Fruit fly (Drosophila melanogaster) whole organism, embryonic: Measurements from ENCODE around the gene CG4382.

ENCODE experiments used
- CG10147 ChIP-seq: fragments of 200-800 bp; sonication (Bioruptor generic); optimal IDR thresholded peaks from 2 replicates; lab custom pipeline; 2019; ENCODE audit warnings: missing biosample characterization, mild to moderate bottlenecking, missing genetic modification characterization, moderate library complexity
- CG10209 ChIP-seq: fragments of 200-800 bp; sonication (Bioruptor generic); optimal IDR thresholded peaks from 3 replicates; lab custom pipeline; 2017; ENCODE audit warnings: missing biosample characterization, mild to moderate bottlenecking, missing genetic modification characterization, missing genetic modification reagents
- CG10321 ChIP-seq: fragments of 200-800 bp; sonication (Bioruptor generic); IDR thresholded peaks from 2 replicates; pipeline ENCODE4 v1.3.6; 2022; ENCODE audit warnings: missing biosample characterization, missing genetic modification characterization
- CG10979 ChIP-seq: fragments of 200-800 bp; sonication (Bioruptor generic); optimal IDR thresholded peaks from 2 replicates; lab custom pipeline; 2018; ENCODE audit warnings: missing biosample characterization, mild to moderate bottlenecking, missing genetic modification characterization, moderate library complexity
- CG11398 ChIP-seq: fragments of 200-800 bp; sonication (Bioruptor generic); optimal IDR thresholded peaks from 2 replicates; lab custom pipeline; 2016; ENCODE audit warnings: missing biosample characterization, missing genetic modification characterization
- CG11723 ChIP-seq: fragments of 200-800 bp; sonication (Bioruptor generic); optimal IDR thresholded peaks from 2 replicates; lab custom pipeline; 2017; ENCODE audit warnings: missing biosample characterization, mild to moderate bottlenecking, missing genetic modification characterization
- CG12104 ChIP-seq: fragments of 200-800 bp; sonication (Bioruptor generic); optimal IDR thresholded peaks from 3 replicates; lab custom pipeline; 2016; ENCODE audit warnings: missing biosample characterization, missing genetic modification characterization
- CG13296 ChIP-seq: fragments of 200-800 bp; sonication (Bioruptor generic); optimal IDR thresholded peaks from 3 replicates; lab custom pipeline; 2018; ENCODE audit warnings: missing biosample characterization, mild to moderate bottlenecking, missing genetic modification characterization
- CG15269 ChIP-seq: fragments of 200-800 bp; sonication (Bioruptor generic); optimal IDR thresholded peaks from 2 replicates; lab custom pipeline; 2018; ENCODE audit warnings: missing biosample characterization, mild to moderate bottlenecking, missing genetic modification characterization, moderate library complexity
- CG17385 ChIP-seq: fragments of 200-800 bp; sonication (Bioruptor generic); optimal IDR thresholded peaks from 3 replicates; lab custom pipeline; 2018; ENCODE audit warnings: missing biosample characterization, mild to moderate bottlenecking, missing genetic modification characterization
- CG2120 ChIP-seq: fragments of 200-800 bp; sonication (Bioruptor generic); optimal IDR thresholded peaks from 3 replicates; lab custom pipeline; 2016; ENCODE audit warnings: missing biosample characterization, missing genetic modification characterization
- CG3065 ChIP-seq: fragments of 200-800 bp; sonication (Bioruptor generic); optimal IDR thresholded peaks from 2 replicates; lab custom pipeline; 2016; ENCODE audit warnings: missing biosample characterization, missing genetic modification characterization
- CG32532 ChIP-seq: fragments of 200-800 bp; sonication (Bioruptor generic); IDR thresholded peaks from 2 replicates; pipeline ENCODE4 v1.3.6; 2022; ENCODE audit warnings: missing biosample characterization, missing genetic modification characterization
- CG43689 ChIP-seq: fragments of 200-800 bp; sonication (Bioruptor generic); IDR thresholded peaks from 2 replicates; pipeline ENCODE4 v1.3.6; 2022; ENCODE audit warnings: missing biosample characterization, missing genetic modification characterization
- CG4617 ChIP-seq: fragments of 200-800 bp; sonication (Bioruptor generic); optimal IDR thresholded peaks from 3 replicates; lab custom pipeline; 2016; ENCODE audit warnings: missing biosample characterization, missing genetic modification characterization, borderline replicate concordance
- CG7839 ChIP-seq: fragments of 200-800 bp; sonication (Bioruptor generic); optimal IDR thresholded peaks from 3 replicates; lab custom pipeline; 2018; ENCODE audit warnings: missing biosample characterization, mild to moderate bottlenecking, missing genetic modification characterization, moderate library complexity
- CG8089 ChIP-seq: fragments of 200-800 bp; sonication (Bioruptor generic); optimal IDR thresholded peaks from 3 replicates; lab custom pipeline; 2016; ENCODE audit warnings: missing biosample characterization, missing genetic modification characterization
- CG8924 ChIP-seq: fragments of 200-800 bp; optimal IDR thresholded peaks from 3 replicates; lab custom pipeline; 2019; ENCODE audit warnings: missing biosample characterization, mild to moderate bottlenecking, missing genetic modification characterization, moderate library complexity
- CoRest ChIP-seq: fragments of 200-800 bp; sonication (Bioruptor generic); optimal IDR thresholded peaks from 3 replicates; lab custom pipeline; 2018; ENCODE audit warnings: missing biosample characterization, mild to moderate bottlenecking, missing genetic modification characterization, moderate library complexity
- Dfd ChIP-seq, 2 experiments: fragments of >200 bp; optimal IDR thresholded peaks; 2 replicates each; lab custom pipeline; 2017; ENCODE audit warnings: missing biosample characterization in 2 of 2, missing genetic modification characterization in 2 of 2
- E2f1 ChIP-seq: fragments of 200-800 bp; sonication (Bioruptor generic); IDR thresholded peaks from 2 replicates; pipeline ENCODE4 v1.3.6; 2022; ENCODE audit warnings: missing biosample characterization, missing genetic modification characterization
- HLH54F ChIP-seq: fragments of 200-800 bp; sonication (Bioruptor generic); optimal IDR thresholded peaks from 3 replicates; lab custom pipeline; 2016; ENCODE audit warnings: missing biosample characterization, missing genetic modification characterization
- HmgD ChIP-seq: fragments of 200-800 bp; sonication (Bioruptor generic); optimal IDR thresholded peaks from 3 replicates; lab custom pipeline; 2016; ENCODE audit warnings: missing biosample characterization, missing genetic modification characterization
- Hmr ChIP-seq: fragments of 200-800 bp; sonication (Bioruptor generic); optimal IDR thresholded peaks from 3 replicates; lab custom pipeline; 2017; ENCODE audit warnings: mild to moderate bottlenecking, missing biosample characterization, missing genetic modification reagents, missing genetic modification characterization
- Jarid2 ChIP-seq: fragments of 200-800 bp; sonication (Bioruptor generic); optimal IDR thresholded peaks from 3 replicates; lab custom pipeline; 2017; ENCODE audit warnings: mild to moderate bottlenecking, missing biosample characterization, missing genetic modification reagents, missing genetic modification characterization
- Max ChIP-seq: fragments of 200-800 bp; sonication (Bioruptor generic); optimal IDR thresholded peaks from 2 replicates; lab custom pipeline; 2016; ENCODE audit warnings: missing biosample characterization, mild to moderate bottlenecking, missing genetic modification characterization
- Nf-YB ChIP-seq: fragments of 200-800 bp; sonication (Bioruptor generic); optimal IDR thresholded peaks from 3 replicates; lab custom pipeline; 2019; ENCODE audit warnings: missing biosample characterization, mild to moderate bottlenecking, missing genetic modification characterization, moderate library complexity
- Rfx ChIP-seq: fragments of 200-800 bp; sonication (Bioruptor generic); IDR thresholded peaks from 2 replicates; pipeline ENCODE4 v1.3.6; 2022; ENCODE audit warnings: missing biosample characterization, missing genetic modification characterization
- Rx ChIP-seq: fragments of 200-800 bp; sonication (Bioruptor generic); IDR thresholded peaks from 2 replicates; pipeline ENCODE4 v1.3.6; 2022; ENCODE audit warnings: missing biosample characterization, missing genetic modification characterization
- Six4 ChIP-seq: fragments of 200-800 bp; sonication (Bioruptor generic); optimal IDR thresholded peaks from 2 replicates; lab custom pipeline; 2016; ENCODE audit warnings: missing biosample characterization, missing genetic modification characterization
- bigmax ChIP-seq: fragments of 200-800 bp; sonication (Bioruptor generic); optimal IDR thresholded peaks from 2 replicates; lab custom pipeline; 2018; ENCODE audit warnings: missing biosample characterization, mild to moderate bottlenecking, missing genetic modification characterization
- emc ChIP-seq: fragments of 200-800 bp; sonication (Bioruptor generic); optimal IDR thresholded peaks from 2 replicates; lab custom pipeline; 2016; ENCODE audit warnings: missing biosample characterization, missing genetic modification characterization
- eyg ChIP-seq: fragments of 200-800 bp; sonication (Bioruptor generic); optimal IDR thresholded peaks from 3 replicates; lab custom pipeline; 2016; ENCODE audit warnings: missing biosample characterization, missing genetic modification characterization
- fd64A ChIP-seq: fragments of 200-800 bp; sonication (Bioruptor generic); optimal IDR thresholded peaks from 3 replicates; lab custom pipeline; 2018; ENCODE audit warnings: missing biosample characterization, mild to moderate bottlenecking, missing genetic modification characterization
- gem ChIP-seq: fragments of 200-800 bp; sonication (Bioruptor generic); optimal IDR thresholded peaks from 2 replicates; lab custom pipeline; 2019; ENCODE audit warnings: missing biosample characterization, mild to moderate bottlenecking, missing genetic modification characterization, moderate library complexity
- jigr1 ChIP-seq: fragments of 200-800 bp; sonication (Bioruptor generic); IDR thresholded peaks from 3 replicates; pipeline ENCODE4 v1.3.6; 2022; ENCODE audit warnings: missing biosample characterization, missing genetic modification characterization
- lmd ChIP-seq: fragments of 200-800 bp; sonication (Bioruptor generic); IDR thresholded peaks from 2 replicates; pipeline ENCODE4 v1.3.6; 2022; ENCODE audit warnings: missing biosample characterization, missing genetic modification characterization
- nmo ChIP-seq: fragments of 200-800 bp; sonication (Bioruptor generic); optimal IDR thresholded peaks from 2 replicates; lab custom pipeline; 2018; ENCODE audit warnings: missing biosample characterization, mild to moderate bottlenecking, missing genetic modification characterization, moderate library complexity
- p53 ChIP-seq: fragments of 200-800 bp; sonication (Bioruptor generic); optimal IDR thresholded peaks from 2 replicates; lab custom pipeline; 2016; ENCODE audit warnings: missing biosample characterization, missing genetic modification characterization
- pnt ChIP-seq: fragments of 200-800 bp; sonication (Bioruptor generic); optimal IDR thresholded peaks from 3 replicates; lab custom pipeline; 2016; ENCODE audit warnings: missing biosample characterization, missing genetic modification characterization
- run ChIP-seq: fragments of 200-800 bp; sonication (Bioruptor generic); optimal IDR thresholded peaks from 3 replicates; lab custom pipeline; 2018; ENCODE audit warnings: missing biosample characterization, mild to moderate bottlenecking, missing genetic modification characterization
- schlank ChIP-seq: fragments of 200-800 bp; sonication (Bioruptor generic); optimal IDR thresholded peaks from 2 replicates; lab custom pipeline; 2018; ENCODE audit warnings: missing biosample characterization, mild to moderate bottlenecking, missing genetic modification characterization
- sens-2 ChIP-seq: fragments of 200-800 bp; sonication (Bioruptor generic); IDR thresholded peaks from 2 replicates; pipeline ENCODE4 v1.3.6; 2022; ENCODE audit warnings: missing biosample characterization, missing genetic modification characterization
- sr ChIP-seq: fragments of 200-800 bp; sonication (Bioruptor generic); IDR thresholded peaks from 3 replicates; pipeline ENCODE4 v1.3.6; 2022; ENCODE audit warnings: missing biosample characterization, missing genetic modification characterization
- tup ChIP-seq: fragments of 200-800 bp; sonication (Bioruptor generic); optimal IDR thresholded peaks from 2 replicates; lab custom pipeline; 2016; ENCODE audit warnings: missing biosample characterization, mild to moderate bottlenecking, missing genetic modification characterization, moderate library complexity
- unc-4 ChIP-seq: fragments of 200-800 bp; sonication (Bioruptor generic); IDR thresholded peaks from 2 replicates; pipeline ENCODE4 v1.3.6; 2022; ENCODE audit warnings: missing biosample characterization, missing genetic modification characterization; ENCODE audit not compliant: partially characterized antibody
- vvl ChIP-seq: fragments of 200-800 bp; sonication (Bioruptor generic); IDR thresholded peaks from 2 replicates; pipeline ENCODE4 v1.3.6; 2022; ENCODE audit warnings: missing biosample characterization, missing genetic modification characterization
- zfh1 ChIP-seq: fragments of 200-800 bp; sonication (Bioruptor generic); IDR thresholded peaks from 3 replicates; pipeline ENCODE4 v1.3.6; 2022; ENCODE audit warnings: missing biosample characterization, missing genetic modification characterization

Gene CG4382

dm6 chr2L:9569588-9570434, 30.9 kb downstream of the CG4382 start (continued):
- TF ChIP-seq CG10321 (GFP tag; lab: Robert Waterston, UW) (no peak; the same call in 1 of the 2 replicates), gem (peak; percentile 98), Jarid2 (GFP tag; lab: Kevin White, UChicago) (peak; percentile 87), CG15269 (tag; lab: Kevin White, UChicago) (peak; percentile 98), CG10979 (peak; percentile 96), Max (GFP tag; lab: Kevin White, UChicago) (peak; percentile 98), pnt (peak; percentile 58), CG12104 (peak; percentile 97), unc-4 (GFP tag; lab: Robert Waterston, UW) (no peak; the same call in 1 of the 2 replicates), sr (peak; percentile 18; the same call in 1 of the 3 replicates), Rfx (GFP tag; lab: Robert Waterston, UW) (peak; percentile 92), Hmr (GFP tag; lab: Kevin White, UChicago) (peak; percentile 98), CoRest (peak; percentile 98), HmgD (GFP tag; lab: Kevin White, UChicago) (no peak), CG10209 (peak; percentile 98), CG8924 (tag; lab: Kevin White, UChicago) (peak; percentile 98), CG2120 (GFP tag; lab: Kevin White, UChicago) (peak; percentile 95), CG11398 (GFP tag; lab: Kevin White, UChicago) (peak; percentile 38), CG11723 (peak; percentile 93), p53 (GFP tag; lab: Kevin White, UChicago) (peak; percentile 39), vvl (GFP tag; lab: Robert Waterston, UW) (peak; percentile 92), Six4 (GFP tag; lab: Kevin White, UChicago) (peak; percentile 95), jigr1 (GFP tag; lab: Robert Waterston, UW) (peak; percentile 86; the same call in 2 of the 3 replicates), fd64A (GFP tag; lab: Kevin White, UChicago) (no peak), lmd (GFP tag; lab: Robert Waterston, UW) (peak; percentile 93), CG13296 (GFP tag; lab: Kevin White, UChicago) (peak; percentile 98), tup (peak; percentile 82), Nf-YB (GFP tag; lab: Kevin White, UChicago) (peak; percentile 87), Dfd (GFP tag; optimal IDR thresholded peaks at IDR 0.05; lab: Kevin White, UChicago) (peak in 1 of 2 experiments; percentile 89), schlank (peak; percentile 83), zfh1 (peak; percentile 89), CG7839 (tag; lab: Kevin White, UChicago) (peak; percentile 98), bigmax (no peak), CG8089 (peak; percentile 74), run (tag; lab: Kevin White, UChicago) (peak; percentile 94), CG17385 (peak; percentile 95), E2f1 (GFP tag; lab: Robert Waterston, UW) (peak; percentile 89), sens-2 (GFP tag; lab: Robert Waterston, UW) (peak; percentile 70), CG10147 (peak; percentile 97), eyg (GFP tag; lab: Kevin White, UChicago) (peak; percentile 67), emc (GFP tag; lab: Kevin White, UChicago) (peak; percentile 32), Rx (GFP tag; lab: Robert Waterston, UW) (peak; percentile 72), CG43689 (GFP tag; lab: Robert Waterston, UW) (peak; percentile 67), nmo (GFP tag; lab: Kevin White, UChicago) (peak; percentile 98), CG32532 (GFP tag; lab: Robert Waterston, UW) (peak; percentile 94), CG4617 (GFP tag; lab: Kevin White, UChicago) (peak; percentile 66), HLH54F (GFP tag; lab: Kevin White, UChicago) (peak; percentile 87), CG3065 (GFP tag; lab: Kevin White, UChicago) (peak; percentile 78)
